Fruit fly (Drosophila melanogaster) whole organism, adult: ENCODE data around the gene Fer1.

Experiments
- CG12768 ChIP-seq: fragments of 200-800 bp; sonication (Bioruptor generic); optimal IDR thresholded peaks from 2 replicates; lab custom pipeline; 2017; ENCODE audit warnings: missing biosample characterization, missing genetic modification characterization, mild to moderate bottlenecking, moderate library complexity, missing genetic modification reagents
- CG5204 ChIP-seq: fragments of 200-800 bp; sonication (Bioruptor generic); optimal IDR thresholded peaks from 2 replicates; lab custom pipeline; 2016; ENCODE audit warnings: missing biosample characterization, missing genetic modification characterization
- Clk ChIP-seq: fragments of 200-800 bp; sonication (Bioruptor generic); optimal IDR thresholded peaks from 2 replicates; lab custom pipeline; 2017; ENCODE audit warnings: missing biosample characterization, missing genetic modification characterization
- Crg-1 ChIP-seq: fragments of 200-800 bp; sonication (Bioruptor generic); optimal IDR thresholded peaks from 2 replicates; lab custom pipeline; 2016; ENCODE audit warnings: missing biosample characterization, missing genetic modification characterization
- Hr96 ChIP-seq: fragments of 200-800 bp; sonication (Bioruptor generic); optimal IDR thresholded peaks from 2 replicates; lab custom pipeline; 2016; ENCODE audit warnings: missing biosample characterization, missing genetic modification characterization
- bab1 ChIP-seq: fragments of 200-800 bp; sonication (Bioruptor generic); optimal IDR thresholded peaks from 3 replicates; lab custom pipeline; 2019; ENCODE audit warnings: missing biosample characterization, mild to moderate bottlenecking, missing genetic modification characterization, moderate library complexity
- pad ChIP-seq: fragments of 200-800 bp; sonication (Bioruptor generic); optimal IDR thresholded peaks from 3 replicates; lab custom pipeline; 2017; ENCODE audit warnings: missing biosample characterization, missing genetic modification characterization, mild to moderate bottlenecking, moderate library complexity, missing genetic modification reagents
- tj ChIP-seq: fragments of 200-800 bp; sonication (Bioruptor generic); optimal IDR thresholded peaks from 3 replicates; lab custom pipeline; 2017; ENCODE audit warnings: missing biosample characterization, mild to moderate bottlenecking, missing genetic modification characterization, moderate library complexity

DNA sequence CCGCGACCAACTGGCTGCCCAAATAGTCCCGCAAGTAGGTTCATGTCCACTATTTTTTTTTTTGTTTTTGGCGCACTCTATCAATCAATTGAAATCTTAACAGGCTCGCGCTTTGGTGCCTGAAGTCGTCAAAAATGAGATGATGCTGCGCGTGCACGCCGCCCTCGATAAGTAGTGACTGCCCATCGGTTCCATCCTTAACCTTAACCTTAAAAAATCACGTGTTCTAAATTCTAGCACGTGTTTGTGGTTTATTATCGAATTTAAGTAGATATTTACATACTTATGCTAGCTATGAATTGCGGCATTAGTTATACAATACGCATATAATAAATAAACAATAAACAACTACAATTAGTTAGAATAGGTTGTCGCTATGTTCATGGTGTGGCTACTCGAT is 41.6 kb upstream of the Fer1 start:
- TF ChIP-seq pad (no peak), CG12768 (GFP tag; lab: Kevin White, UChicago) (no peak), tj (GFP tag; lab: Kevin White, UChicago) (no peak), CG5204 (GFP tag; lab: Kevin White, UChicago) (no peak), Hr96 (GFP tag; lab: Kevin White, UChicago) (no peak), Crg-1 (GFP tag; lab: Kevin White, UChicago) (no peak), bab1 (GFP tag; lab: Kevin White, UChicago) (no peak), Clk (GFP tag; lab: Kevin White, UChicago) (no peak)
